Worm (Caenorhabditis elegans): Measurements from ENCODE around the gene ZK666.14.
"Not testable (repeated sequence)": the region's sequence is repeated elsewhere in the genome, so short reads cannot be mapped to it uniquely, and the experiment has no call there.

Gene ZK666.14

DNA sequence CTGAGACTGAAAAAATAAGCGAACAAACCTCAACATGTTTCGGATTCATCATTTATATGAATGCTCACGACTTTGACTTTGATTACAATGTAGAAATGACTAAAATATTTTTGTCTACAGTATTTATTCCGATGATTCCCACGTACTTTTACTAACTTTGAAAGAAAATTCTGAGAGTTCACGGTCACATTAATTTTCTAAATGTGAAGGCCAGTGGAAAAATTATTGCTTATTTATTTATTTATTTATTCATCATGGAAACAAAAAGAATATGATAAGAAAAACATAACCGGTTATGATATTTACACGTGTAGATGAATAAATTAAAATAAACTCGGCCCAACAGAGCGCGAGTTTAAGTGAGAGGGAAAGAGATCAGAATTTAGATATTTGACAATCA, 1.5 kb upstream of the ZK666.14 start, which contains the start of gene ZK666.8:
Gene ZK666.8, minus strand, starts transcription at position 101 of the 400 bp plus-strand sequence.
- not testable (repeated sequence) for TF ChIP-seq zag-1 (tag; optimal IDR thresholded peaks at IDR 0.05); Y75B8A.6 (GFP tag; IDR thresholded peaks at IDR 0.05); zip-11 (GFP tag; IDR thresholded peaks at IDR 0.05)

ce11 chrII:10495912-10496311, 1.3 kb downstream of the ZK666.14 start, which contains the start of gene ZK666.12:
TSS of gene ZK666.12 (plus strand) at chrII:10496212.
- no peak for TF ChIP-seq ama-1 (optimal IDR thresholded peaks at IDR 0.05)
- no peak for TF ChIP-seq T26A8.4 (GFP tag; IDR thresholded peaks at IDR 0.05)
- TF ChIP-seq unc-39 (tag; optimal IDR thresholded peaks at IDR 0.05): no peak
- TF ChIP-seq tra-1 (GFP tag; IDR thresholded peaks at IDR 0.05): no peak

- no peak for TF ChIP-seq nhr-25 (tag; optimal IDR thresholded peaks at IDR 0.05; ENCODE audit: borderline replicate concordance, insufficient read depth)
- TF ChIP-seq mep-1 (tag; optimal IDR thresholded peaks at IDR 0.05): peak; percentile 5
- TF ChIP-seq unc-62 (GFP tag; optimal IDR thresholded peaks at IDR 0.05 in 1 of 2): peak in 1 of 2 experiments; percentile 54
- no peak for TF ChIP-seq unc-62 (tag; optimal IDR thresholded peaks at IDR 0.05)
- no peak for TF ChIP-seq nhr-48 (tag; optimal IDR thresholded peaks at IDR 0.05)
- no peak for TF ChIP-seq F10B5.3 (tag; optimal IDR thresholded peaks at IDR 0.05)
- no peak for TF ChIP-seq madf-9 (GFP tag; conservative IDR thresholded peaks at IDR 0.05)
- no peak for TF ChIP-seq hlh-11 (tag; optimal IDR thresholded peaks at IDR 0.05)
- TF ChIP-seq duxl-1 (tag; optimal IDR thresholded peaks at IDR 0.05; ENCODE audit: poor library complexity): peak; percentile 8
- TF ChIP-seq mes-2 (tag; optimal IDR thresholded peaks at IDR 0.05; ENCODE audit: poor library complexity, severe bottlenecking): no peak
- no peak for TF ChIP-seq spr-1 (tag; optimal IDR thresholded peaks at IDR 0.05)
- peak; percentile 19 for TF ChIP-seq nhr-28 (tag; optimal IDR thresholded peaks at IDR 0.05)
- TF ChIP-seq T20F7.1 (GFP tag; optimal IDR thresholded peaks at IDR 0.05): no peak
- TF ChIP-seq gei-8 (GFP tag; optimal IDR thresholded peaks at IDR 0.05): no peak
- no peak for TF ChIP-seq mxl-3 (GFP tag; optimal IDR thresholded peaks at IDR 0.05)
Observed at ce11 chrII:10500674-10501073, 6.1 kb downstream of the ZK666.14 start.

- no peak for TF ChIP-seq Y48G9A.11 (GFP tag; IDR thresholded peaks at IDR 0.05)
- no peak; the same call in 1 of the 2 replicates for TF ChIP-seq T26A8.4 (GFP tag; IDR thresholded peaks at IDR 0.05)
- no peak for TF ChIP-seq skn-1 (tag; optimal IDR thresholded peaks at IDR 0.05)
- TF ChIP-seq attf-4 (tag; optimal IDR thresholded peaks at IDR 0.05): no peak
- peak; percentile 44 to 52 for TF ChIP-seq lsy-2 (tag; optimal IDR thresholded peaks at IDR 0.05)
- TF ChIP-seq sdz-12 (GFP tag; optimal IDR thresholded peaks at IDR 0.05): no peak
- TF ChIP-seq ztf-7 (tag; optimal IDR thresholded peaks at IDR 0.05): no peak
- TF ChIP-seq zfp-2 (tag; optimal IDR thresholded peaks at IDR 0.05): no peak
- TF ChIP-seq F37D6.2 (tag; optimal IDR thresholded peaks at IDR 0.05): no peak
- no peak for TF ChIP-seq daf-8 (GFP tag; IDR thresholded peaks at IDR 0.05)
- TF ChIP-seq unc-130 (GFP tag; optimal IDR thresholded peaks at IDR 0.05): no peak
- no peak for TF ChIP-seq fos-1 (tag; optimal IDR thresholded peaks at IDR 0.05)
- TF ChIP-seq vab-7 (GFP tag; IDR thresholded peaks at IDR 0.05): no peak
- TF ChIP-seq lir-3 (tag; optimal IDR thresholded peaks at IDR 0.05): no peak
- no peak for TF ChIP-seq snpc-1.2 (GFP tag; IDR thresholded peaks at IDR 0.05)
- no peak for TF ChIP-seq R02D3.7 (tag; optimal IDR thresholded peaks at IDR 0.05)
- TF ChIP-seq nhr-237 (tag; optimal IDR thresholded peaks at IDR 0.05): no peak
- TF ChIP-seq dmd-8 (GFP tag; IDR thresholded peaks at IDR 0.05): 0 out of 2 replicates have a peak, but pooled peaks have one; percentile 37
- no peak for TF ChIP-seq lin-15B (tag; optimal IDR thresholded peaks at IDR 0.05)
- peak in 1 of 2 experiments; percentile 86 for TF ChIP-seq mdl-1 (tag; optimal IDR thresholded peaks at IDR 0.05)
- TF ChIP-seq Y105C5A.15 (GFP tag; IDR thresholded peaks at IDR 0.05): no peak
- no peak for TF ChIP-seq daf-19 (GFP tag; conservative IDR thresholded peaks at IDR 0.05)
- no peak for TF ChIP-seq spr-3 (GFP tag; optimal IDR thresholded peaks at IDR 0.05)
- TF ChIP-seq dve-1 (tag; optimal IDR thresholded peaks at IDR 0.05; ENCODE audit: insufficient read depth): no peak
- no peak for TF ChIP-seq dmd-9 (GFP tag; IDR thresholded peaks at IDR 0.05)
- no peak for TF ChIP-seq Y75B8A.6 (GFP tag; IDR thresholded peaks at IDR 0.05)
- no peak for TF ChIP-seq nhr-6 (tag; optimal IDR thresholded peaks at IDR 0.05)
- no peak for TF ChIP-seq F10B5.3 (tag; optimal IDR thresholded peaks at IDR 0.05)
- TF ChIP-seq hmg-1.1 (GFP tag; IDR thresholded peaks at IDR 0.05): peak; percentile 50; the same call in 1 of the 2 replicates
Observed at ce11 chrII:10501578-10501977, 7.0 kb downstream of the ZK666.14 start.

Data from whole organism, L4 larva.